Fruit fly (Drosophila melanogaster) whole organism, embryonic: ENCODE measurements around the gene CG11902.

Experiments
- Ada2b ChIP-seq: fragments of 200-800 bp; sonication (Bioruptor generic); IDR thresholded peaks from 2 replicates; pipeline ENCODE4 v1.3.6; 2022; ENCODE audit warnings: missing biosample characterization, missing genetic modification characterization
- Asciz ChIP-seq: fragments of 200-800 bp; sonication (Bioruptor generic); optimal IDR thresholded peaks from 2 replicates; lab custom pipeline; 2017; ENCODE audit warnings: missing biosample characterization, mild to moderate bottlenecking, missing genetic modification characterization, missing genetic modification reagents
- Blimp-1 ChIP-seq: fragments of 200-800 bp; sonication (Bioruptor generic); optimal IDR thresholded peaks from 3 replicates; lab custom pipeline; 2018; ENCODE audit warnings: missing biosample characterization, missing genetic modification characterization, mild to moderate bottlenecking, moderate library complexity, missing genetic modification reagents
- C15 ChIP-seq: fragments of 200-800 bp; sonication (Bioruptor generic); IDR thresholded peaks from 3 replicates; pipeline ENCODE4 v1.3.6; 2022; ENCODE audit warnings: missing biosample characterization, missing genetic modification characterization
- CG10366 ChIP-seq: fragments of 200-800 bp; sonication (Bioruptor generic); IDR thresholded peaks from 2 replicates; pipeline ENCODE4 v1.3.6; 2022; ENCODE audit warnings: missing biosample characterization, missing genetic modification characterization
- CG10959 ChIP-seq: fragments of 200-800 bp; sonication (Bioruptor generic); IDR thresholded peaks from 2 replicates; pipeline ENCODE4 v1.3.6; 2022; ENCODE audit warnings: missing biosample characterization, missing genetic modification characterization
- CG12071 ChIP-seq: fragments of 200-800 bp; sonication (Bioruptor generic); optimal IDR thresholded peaks from 3 replicates; lab custom pipeline; 2018; ENCODE audit warnings: missing biosample characterization, mild to moderate bottlenecking, missing genetic modification characterization
- CG13894 ChIP-seq: fragments of 200-800 bp; sonication (Bioruptor generic); optimal IDR thresholded peaks from 3 replicates; lab custom pipeline; 2018; ENCODE audit warnings: missing biosample characterization, mild to moderate bottlenecking, missing genetic modification characterization, moderate library complexity
- CG17361 ChIP-seq: fragments of 200-800 bp; sonication (Bioruptor generic); IDR thresholded peaks from 3 replicates; pipeline ENCODE4 v1.3.6; 2022; ENCODE audit warnings: missing biosample characterization, missing genetic modification characterization
- CG2202 ChIP-seq: fragments of 200-800 bp; sonication (Bioruptor generic); optimal IDR thresholded peaks from 2 replicates; lab custom pipeline; 2018; ENCODE audit warnings: missing biosample characterization, mild to moderate bottlenecking, missing genetic modification characterization
- CG31388 ChIP-seq: fragments of 200-800 bp; sonication (Bioruptor generic); optimal IDR thresholded peaks from 2 replicates; lab custom pipeline; 2016; ENCODE audit warnings: missing biosample characterization, missing genetic modification characterization
- CG32532 ChIP-seq: fragments of 200-800 bp; sonication (Bioruptor generic); IDR thresholded peaks from 2 replicates; pipeline ENCODE4 v1.3.6; 2022; ENCODE audit warnings: missing biosample characterization, missing genetic modification characterization
- CG3281 ChIP-seq: fragments of 200-800 bp; sonication (Bioruptor generic); optimal IDR thresholded peaks from 3 replicates; lab custom pipeline; 2017; ENCODE audit warnings: missing biosample characterization, mild to moderate bottlenecking, missing genetic modification characterization
- CG3995 ChIP-seq: fragments of 200-800 bp; sonication (Bioruptor generic); optimal IDR thresholded peaks from 3 replicates; lab custom pipeline; 2016; ENCODE audit warnings: missing biosample characterization, missing genetic modification characterization
- CG5180 ChIP-seq: fragments of 200-800 bp; sonication (Bioruptor generic); optimal IDR thresholded peaks from 3 replicates; lab custom pipeline; 2017; ENCODE audit warnings: missing biosample characterization, missing genetic modification characterization, mild to moderate bottlenecking, moderate library complexity, missing genetic modification reagents
- CG6813 ChIP-seq: fragments of 200-800 bp; sonication (Bioruptor generic); optimal IDR thresholded peaks from 2 replicates; lab custom pipeline; 2017; ENCODE audit warnings: missing biosample characterization, missing genetic modification characterization, mild to moderate bottlenecking, moderate library complexity, missing genetic modification reagents
- CTCF ChIP-seq: fragments of 200-800 bp; sonication (Bioruptor generic); optimal IDR thresholded peaks from 2 replicates; lab custom pipeline; 2017; ENCODE audit warnings: missing biosample characterization, mild to moderate bottlenecking, missing genetic modification characterization, moderate library complexity
- D19B ChIP-seq: fragments of 200-800 bp; sonication (Bioruptor generic); optimal IDR thresholded peaks from 2 replicates; lab custom pipeline; 2017; ENCODE audit warnings: missing biosample characterization, mild to moderate bottlenecking, missing genetic modification characterization
- Dip2 ChIP-seq: fragments of 200-800 bp; sonication (Bioruptor generic); IDR thresholded peaks from 2 replicates; pipeline ENCODE4 v1.3.6; 2022; ENCODE audit warnings: missing biosample characterization, missing genetic modification characterization
- ERR ChIP-seq: fragments of 200-800 bp; sonication (Bioruptor generic); optimal IDR thresholded peaks from 2 replicates; lab custom pipeline; 2016; ENCODE audit warnings: missing biosample characterization, missing genetic modification characterization
- GATAe ChIP-seq: fragments of 200-800 bp; sonication (Bioruptor generic); conservative IDR thresholded peaks from 2 replicates; pipeline ENCODE4 v1.3.6; 2022; ENCODE audit warnings: missing biosample characterization, missing genetic modification characterization
- H15 ChIP-seq: fragments of 200-800 bp; sonication (Bioruptor generic); IDR thresholded peaks from 3 replicates; pipeline ENCODE4 v1.3.6; 2022; ENCODE audit warnings: missing biosample characterization, missing genetic modification characterization
- Hmx ChIP-seq: fragments of 200-800 bp; sonication (Bioruptor generic); optimal IDR thresholded peaks from 2 replicates; lab custom pipeline; 2016; ENCODE audit warnings: missing biosample characterization, missing genetic modification characterization
- Hr3 ChIP-seq: fragments of 200-800 bp; sonication (Bioruptor generic); optimal IDR thresholded peaks from 3 replicates; lab custom pipeline; 2016; ENCODE audit warnings: missing biosample characterization, missing genetic modification characterization
- Mes4 ChIP-seq: fragments of 200-800 bp; sonication (Bioruptor generic); optimal IDR thresholded peaks from 2 replicates; lab custom pipeline; 2016; ENCODE audit warnings: missing biosample characterization, missing genetic modification characterization
- Neu2 ChIP-seq: fragments of 200-800 bp; sonication (Bioruptor generic); optimal IDR thresholded peaks from 3 replicates; lab custom pipeline; 2016; ENCODE audit warnings: missing biosample characterization, missing genetic modification characterization, borderline replicate concordance
- Nf-YB ChIP-seq: fragments of 200-800 bp; sonication (Bioruptor generic); optimal IDR thresholded peaks from 3 replicates; lab custom pipeline; 2019; ENCODE audit warnings: missing biosample characterization, mild to moderate bottlenecking, missing genetic modification characterization, moderate library complexity
- Pdp1 ChIP-seq, 2 experiments: fragments of 200-800 bp; sonication (Bioruptor generic); optimal IDR thresholded peaks; 3 replicates each; lab custom pipeline; 2016; ENCODE audit warnings: missing biosample characterization in 2 of 2, missing genetic modification characterization in 2 of 2, mild to moderate bottlenecking in 1 of 2, moderate library complexity in 1 of 2
- Sin3A ChIP-seq: fragments of >200 bp; optimal IDR thresholded peaks from 2 replicates; lab custom pipeline; 2018
- TFAM ChIP-seq: fragments of 200-800 bp; sonication (Bioruptor generic); optimal IDR thresholded peaks from 2 replicates; lab custom pipeline; 2017; ENCODE audit warnings: missing biosample characterization, missing genetic modification characterization, inconsistent platforms
- Trl ChIP-seq, 3 experiments: fragments of >200 bp in 2 of 3; fragments of 200-800 bp in 1 of 3; sonication (Bioruptor generic) in 1 of 3; optimal IDR thresholded peaks; 2 replicates in 1 of 3; 3 replicates in 2 of 3; lab custom pipeline; 2016 to 2017; ENCODE audit warnings: missing biosample characterization in 1 of 3, missing genetic modification characterization in 1 of 3
- br ChIP-seq: fragments of >200 bp; optimal IDR thresholded peaks from 2 replicates; lab custom pipeline; 2017
- chif ChIP-seq, 2 experiments: fragments of 200-800 bp; sonication (Bioruptor generic); optimal IDR thresholded peaks; 3 replicates each; lab custom pipeline; 2016; ENCODE audit warnings: missing biosample characterization in 2 of 2, missing genetic modification characterization in 2 of 2
- crol ChIP-seq: fragments of 200-800 bp; sonication (Bioruptor generic); IDR thresholded peaks from 2 replicates; pipeline ENCODE4 v1.3.6; 2022; ENCODE audit warnings: missing biosample characterization, missing genetic modification characterization
- cwo ChIP-seq: fragments of 200-800 bp; sonication (Bioruptor generic); optimal IDR thresholded peaks from 3 replicates; lab custom pipeline; 2017; ENCODE audit warnings: missing biosample characterization, missing genetic modification characterization, mild to moderate bottlenecking, moderate library complexity, missing genetic modification reagents
- exex ChIP-seq: fragments of 200-800 bp; sonication (Bioruptor generic); optimal IDR thresholded peaks from 4 replicates; lab custom pipeline; 2018; ENCODE audit warnings: missing biosample characterization, mild to moderate bottlenecking, missing genetic modification characterization, moderate library complexity
- ftz-f1 ChIP-seq: fragments of 200-800 bp; sonication (Bioruptor generic); optimal IDR thresholded peaks from 2 replicates; lab custom pipeline; 2016; ENCODE audit warnings: missing biosample characterization, missing genetic modification characterization
- fu2 ChIP-seq: fragments of 200-800 bp; sonication (Bioruptor generic); optimal IDR thresholded peaks from 2 replicates; lab custom pipeline; 2016; ENCODE audit warnings: missing biosample characterization, missing genetic modification characterization
- gcm ChIP-seq: fragments of 200-800 bp; sonication (Bioruptor generic); optimal IDR thresholded peaks from 2 replicates; lab custom pipeline; 2019; ENCODE audit warnings: missing biosample characterization, mild to moderate bottlenecking, missing genetic modification characterization, moderate library complexity
- grau ChIP-seq: fragments of 200-800 bp; optimal IDR thresholded peaks from 3 replicates; lab custom pipeline; 2019; ENCODE audit warnings: missing biosample characterization, mild to moderate bottlenecking, missing genetic modification characterization, moderate library complexity
- kni ChIP-seq: fragments of 200-800 bp; sonication (Bioruptor generic); optimal IDR thresholded peaks from 3 replicates; lab custom pipeline; 2017; ENCODE audit warnings: mild to moderate bottlenecking, missing biosample characterization, missing genetic modification reagents, missing genetic modification characterization
- lab ChIP-seq: fragments of 200-800 bp; sonication (Bioruptor generic); optimal IDR thresholded peaks from 3 replicates; lab custom pipeline; 2017; ENCODE audit warnings: missing biosample characterization, missing genetic modification characterization, mild to moderate bottlenecking, moderate library complexity, missing genetic modification reagents
- mirr ChIP-seq: fragments of 200-800 bp; sonication (Bioruptor generic); optimal IDR thresholded peaks from 3 replicates; lab custom pipeline; 2018; ENCODE audit warnings: missing biosample characterization, mild to moderate bottlenecking, missing genetic modification characterization
- pb ChIP-seq: fragments of 200-800 bp; sonication (Bioruptor generic); optimal IDR thresholded peaks from 3 replicates; lab custom pipeline; 2016; ENCODE audit warnings: missing biosample characterization, missing genetic modification characterization
- stwl ChIP-seq: fragments of 200-800 bp; sonication (Bioruptor generic); optimal IDR thresholded peaks from 3 replicates; lab custom pipeline; 2018; ENCODE audit warnings: missing biosample characterization, mild to moderate bottlenecking, missing genetic modification characterization, moderate library complexity
- sug ChIP-seq: fragments of 200-800 bp; optimal IDR thresholded peaks from 2 replicates; lab custom pipeline; 2019; ENCODE audit warnings: missing biosample characterization, mild to moderate bottlenecking, missing genetic modification characterization, moderate library complexity
- tap ChIP-seq: fragments of 200-800 bp; optimal IDR thresholded peaks from 3 replicates; lab custom pipeline; 2019; ENCODE audit warnings: missing biosample characterization, mild to moderate bottlenecking, missing genetic modification characterization, moderate library complexity
- vfl ChIP-seq: fragments of 200-800 bp; sonication (Bioruptor generic); optimal IDR thresholded peaks from 2 replicates; lab custom pipeline; 2016; ENCODE audit warnings: missing biosample characterization, missing genetic modification characterization
- wor ChIP-seq: fragments of 200-800 bp; sonication (Bioruptor generic); IDR thresholded peaks from 2 replicates; pipeline ENCODE4 v1.3.6; 2022; ENCODE audit warnings: missing biosample characterization, missing genetic modification characterization
- zen2 ChIP-seq: fragments of 200-800 bp; sonication (Bioruptor generic); IDR thresholded peaks from 3 replicates; pipeline ENCODE4 v1.3.6; 2022; ENCODE audit warnings: missing biosample characterization, missing genetic modification characterization; ENCODE audit not compliant: partially characterized antibody

CG11902 gene

DNA sequence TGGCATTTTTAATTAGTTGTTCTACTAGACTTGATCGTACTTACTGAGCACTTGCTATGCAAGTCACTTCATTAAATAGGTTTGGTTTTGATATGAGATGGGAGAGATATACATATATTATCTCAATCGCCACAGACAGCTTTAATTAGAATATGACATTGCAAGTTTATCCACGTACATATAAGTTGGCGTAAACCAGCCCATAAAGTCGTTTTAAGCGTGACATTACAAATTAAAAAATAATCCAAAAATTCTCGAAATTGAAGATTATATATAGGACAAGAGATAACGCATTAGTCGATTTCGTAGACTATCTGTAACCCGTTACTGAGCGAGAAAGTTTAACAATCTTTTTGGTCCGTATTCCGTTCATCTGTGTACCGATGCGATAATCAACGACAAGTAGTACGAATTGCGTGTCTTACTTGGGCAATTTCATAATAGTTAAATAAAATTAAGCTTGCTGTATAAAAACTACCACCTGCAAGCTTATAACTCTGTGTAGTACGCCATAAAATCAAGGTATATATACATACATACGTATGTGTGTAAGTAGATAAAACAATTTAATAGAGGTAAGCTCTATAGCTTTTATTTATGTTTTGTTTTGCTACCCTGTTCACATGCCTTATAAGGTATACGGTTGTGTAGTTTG is 14.9 kb upstream of the CG11902 start, which contains the start of gene CG10560 (continued):
- TF ChIP-seq CG3281 (peak; percentile 1), CG12071 (GFP tag; lab: Kevin White, UChicago) (peak; percentile 20), sug (tag; lab: Kevin White, UChicago) (peak; percentile 69), Pdp1 (GFP tag; optimal IDR thresholded peaks at IDR 0.05; lab: Kevin White, UChicago) (peak in 1 of 2 experiments; percentile 54), CG13894 (peak; percentile 67), TFAM (GFP tag; lab: Kevin White, UChicago) (no peak), Mes4 (GFP tag; lab: Kevin White, UChicago) (no peak), Hr3 (no peak), ERR (GFP tag; lab: Kevin White, UChicago) (no peak), stwl (tag; lab: Kevin White, UChicago) (no peak)

DNA sequence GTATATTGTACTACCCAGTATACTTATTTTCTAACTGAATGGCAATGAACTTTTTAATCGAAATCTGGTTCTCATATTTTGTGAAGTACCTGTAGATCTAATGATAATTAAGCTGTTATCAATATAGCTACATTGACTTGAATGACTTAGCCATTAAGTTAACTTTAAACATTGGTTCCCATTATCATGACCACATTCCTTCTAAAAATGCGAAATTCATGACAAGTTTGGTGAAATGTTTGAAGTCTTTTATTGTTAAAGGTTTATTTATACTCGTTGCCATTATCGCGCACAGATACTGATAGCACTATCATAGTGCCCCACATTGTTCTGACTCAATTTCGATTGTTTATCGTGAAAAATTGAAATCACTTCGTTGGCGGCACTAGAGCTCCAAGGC is 14.2 kb upstream of the CG11902 start:
- TF ChIP-seq vfl (GFP tag; lab: Kevin White, UChicago) (no peak), fu2 (no peak), C15 (GFP tag; lab: Robert Waterston, UW) (no peak), CG10366 (GFP tag; lab: Robert Waterston, UW) (no peak), Ada2b (GFP tag; lab: Robert Waterston, UW) (no peak), CG31388 (no peak), zen2 (GFP tag; lab: Robert Waterston, UW) (no peak), pb (GFP tag; lab: Kevin White, UChicago) (no peak), gcm (GFP tag; lab: Kevin White, UChicago) (no peak), CG32532 (GFP tag; lab: Robert Waterston, UW) (no peak), kni (no peak), CTCF (GFP tag; lab: Kevin White, UChicago) (no peak), tap (no peak), CG3995 (GFP tag; lab: Kevin White, UChicago) (no peak), Hmx (GFP tag; lab: Kevin White, UChicago) (no peak), D19B (GFP tag; lab: Kevin White, UChicago) (no peak), Neu2 (GFP tag; lab: Kevin White, UChicago) (no peak), grau (tag; lab: Kevin White, UChicago) (no peak), Nf-YB (GFP tag; lab: Kevin White, UChicago) (no peak), ftz-f1 (GFP tag; lab: Kevin White, UChicago) (no peak), H15 (no peak), crol (GFP tag; lab: Robert Waterston, UW) (no peak), Trl (optimal IDR thresholded peaks at IDR 0.05; lab: Kevin White, UChicago) (peak in 1 of 2 experiments; percentile 1), Trl (GFP tag; optimal IDR thresholded peaks at IDR 0.05; lab: Kevin White, UChicago) (no peak), br (lab: Kevin White, UChicago) (no peak), Blimp-1 (GFP tag; lab: Kevin White, UChicago) (no peak), Asciz (GFP tag; lab: Kevin White, UChicago) (no peak), CG17361 (GFP tag; lab: Robert Waterston, UW) (no peak), CG2202 (tag; lab: Kevin White, UChicago) (no peak), mirr (GFP tag; lab: Kevin White, UChicago) (peak; percentile 36), cwo (GFP tag; lab: Kevin White, UChicago) (no peak), lab (GFP tag; lab: Kevin White, UChicago) (peak; percentile 14), Dip2 (GFP tag; lab: Robert Waterston, UW) (no peak), Sin3A (lab: Kevin White, UChicago) (no peak), chif (GFP tag; optimal IDR thresholded peaks at IDR 0.05; lab: Kevin White, UChicago) (no peak), CG10959 (GFP tag; lab: Robert Waterston, UW) (no peak), wor (no peak), sug (tag; lab: Kevin White, UChicago) (peak; percentile 86), CG5180 (GFP tag; lab: Kevin White, UChicago) (no peak), CG6813 (no peak), exex (tag; lab: Kevin White, UChicago) (peak; percentile 84), GATAe (GFP tag; lab: Robert Waterston, UW) (0 out of 2 replicates have a peak, but pooled peaks have one; percentile 40)
